Worm (Caenorhabditis elegans) whole organism, L1 larva: Measurements from ENCODE around the gene ugt-38.

ENCODE experiments used
- C16A3.4 ChIP-seq: fragments of 150-350 bp; optimal IDR thresholded peaks from 2 replicates; lab custom pipeline; 2014; ENCODE audit warnings: missing biosample characterization, missing genetic modification characterization
- F16B12.6 ChIP-seq: fragments of 150-350 bp; optimal IDR thresholded peaks from 2 replicates; lab custom pipeline; 2014; ENCODE audit warnings: missing biosample characterization, missing genetic modification characterization
- aha-1 ChIP-seq: fragments of 150-350 bp; optimal IDR thresholded peaks from 2 replicates; lab custom pipeline; 2014; ENCODE audit warnings: missing biosample characterization, missing genetic modification characterization
- aly-2 ChIP-seq: fragments of 150-350 bp; optimal IDR thresholded peaks from 2 replicates; lab custom pipeline; 2014; ENCODE audit warnings: missing biosample characterization, missing genetic modification characterization
- ceh-63 ChIP-seq: fragments of 200-800 bp; sonication (Bioruptor generic); optimal IDR thresholded peaks from 2 replicates; lab custom pipeline; 2018; ENCODE audit warnings: mild to moderate bottlenecking, missing genetic modification characterization, missing compliant biosample characterization
- ceh-8 ChIP-seq: fragments of 200-800 bp; sonication (Bioruptor generic); optimal IDR thresholded peaks from 2 replicates; lab custom pipeline; 2018; ENCODE audit warnings: mild to moderate bottlenecking, missing genetic modification characterization, moderate library complexity, missing compliant biosample characterization
- ceh-82 ChIP-seq, 3 experiments: fragments of 150-350 bp in 1 of 3; sonication (generic microtip) in 2 of 3; optimal IDR thresholded peaks; 2 replicates each; lab custom pipeline; 2014 to 2017; ENCODE audit warnings: missing biosample characterization in 3 of 3, missing genetic modification characterization in 3 of 3
- ceh-88 ChIP-seq: fragments of 200-800 bp; sonication (Bioruptor generic); IDR thresholded peaks from 2 replicates; pipeline ENCODE4 v1.3.6; 2022; ENCODE audit warnings: missing genetic modification characterization, missing compliant biosample characterization
- ces-1 ChIP-seq: fragments of 150-350 bp; optimal IDR thresholded peaks from 2 replicates; lab custom pipeline; 2014; ENCODE audit warnings: missing biosample characterization, missing genetic modification reagents, missing genetic modification characterization
- dsc-1 ChIP-seq: sonication (generic microtip); optimal IDR thresholded peaks from 2 replicates; lab custom pipeline; 2016; ENCODE audit warnings: mild to moderate bottlenecking, missing genetic modification characterization, missing compliant biosample characterization
- efl-1 ChIP-seq, 4 experiments: fragments of 150-350 bp; optimal IDR thresholded peaks in 3 of 4; peaks in 1 of 4; 1 replicate in 1 of 4; 2 replicates in 3 of 4; lab custom pipeline; 2014; ENCODE audit warnings: missing biosample characterization in 2 of 4, missing genetic modification characterization in 2 of 4, missing genetic modification reagents in 2 of 4
- efl-3 ChIP-seq: fragments of 200-800 bp; sonication (Bioruptor generic); optimal IDR thresholded peaks from 2 replicates; lab custom pipeline; 2018; ENCODE audit warnings: mild to moderate bottlenecking, missing genetic modification characterization, missing compliant biosample characterization
- egl-27 ChIP-seq, 2 experiments: fragments of 150-350 bp in 1 of 2; sonication (generic microtip); optimal IDR thresholded peaks; 3 replicates each; lab custom pipeline; 2017 to 2018; ENCODE audit warnings: missing biosample characterization in 2 of 2, missing genetic modification characterization in 2 of 2, missing genetic modification reagents in 2 of 2
- elt-2 ChIP-seq: sonication (generic microtip); optimal IDR thresholded peaks from 2 replicates; lab custom pipeline; 2016; ENCODE audit warnings: missing genetic modification characterization, mild to moderate bottlenecking, inconsistent platforms, missing compliant biosample characterization, missing genetic modification reagents
- fkh-4 ChIP-seq: sonication (generic microtip); optimal IDR thresholded peaks from 2 replicates; lab custom pipeline; 2016; ENCODE audit warnings: missing compliant biosample characterization, missing genetic modification characterization, borderline replicate concordance
- fkh-8 ChIP-seq: sonication (generic microtip); optimal IDR thresholded peaks from 2 replicates; lab custom pipeline; 2016; ENCODE audit warnings: mild to moderate bottlenecking, missing genetic modification characterization, missing compliant biosample characterization
- grh-1 ChIP-seq: fragments of 200-800 bp; sonication (Bioruptor generic); IDR thresholded peaks from 2 replicates; pipeline ENCODE4 v1.3.6; 2022; ENCODE audit warnings: missing genetic modification reagents, missing genetic modification characterization, missing compliant biosample characterization
- hlh-17 ChIP-seq: fragments of 200-800 bp; sonication (Bioruptor generic); optimal IDR thresholded peaks from 2 replicates; lab custom pipeline; 2018; ENCODE audit warnings: missing genetic modification characterization, mild to moderate bottlenecking, missing compliant biosample characterization, moderate library complexity, borderline replicate concordance
- hlh-4 ChIP-seq: sonication (generic microtip); optimal IDR thresholded peaks from 2 replicates; lab custom pipeline; 2016; ENCODE audit warnings: mild to moderate bottlenecking, missing genetic modification characterization, missing compliant biosample characterization
- hpl-2 ChIP-seq: fragments of 150-350 bp; optimal IDR thresholded peaks from 2 replicates; lab custom pipeline; 2014; ENCODE audit warnings: missing biosample characterization, missing genetic modification reagents, missing genetic modification characterization
- irx-1 ChIP-seq: sonication (generic microtip); optimal IDR thresholded peaks from 2 replicates; lab custom pipeline; 2016; ENCODE audit warnings: missing genetic modification characterization, missing compliant biosample characterization
- jun-1 ChIP-seq: fragments of 150-350 bp; optimal IDR thresholded peaks from 2 replicates; lab custom pipeline; 2014; ENCODE audit warnings: missing biosample characterization, missing genetic modification reagents, missing genetic modification characterization
- lin-35 ChIP-seq, 2 experiments: fragments of 150-350 bp; optimal IDR thresholded peaks; 2 replicates each; lab custom pipeline; 2014; ENCODE audit warnings: missing biosample characterization in 2 of 2, missing genetic modification characterization in 2 of 2, missing genetic modification reagents in 2 of 2
- lsy-2 ChIP-seq, 2 experiments: fragments of 150-350 bp; optimal IDR thresholded peaks; 2 replicates each; lab custom pipeline; 2014; ENCODE audit warnings: missing biosample characterization in 2 of 2, missing genetic modification characterization in 2 of 2
- mdl-1 ChIP-seq, 2 experiments: fragments of 150-350 bp; optimal IDR thresholded peaks; 2 replicates each; lab custom pipeline; 2014 to 2017; ENCODE audit warnings: missing biosample characterization in 2 of 2, missing genetic modification characterization in 2 of 2, inconsistent platforms in 1 of 2
- nhr-19 ChIP-seq: fragments of 200-800 bp; sonication (Bioruptor generic); conservative IDR thresholded peaks from 2 replicates; pipeline ENCODE4 v1.3.6; 2022; ENCODE audit warnings: missing genetic modification characterization, missing compliant biosample characterization
- nhr-237 ChIP-seq: fragments of 150-350 bp; optimal IDR thresholded peaks from 2 replicates; lab custom pipeline; 2014; ENCODE audit warnings: missing biosample characterization, missing genetic modification characterization
- nhr-28 ChIP-seq: fragments of 150-350 bp; optimal IDR thresholded peaks from 2 replicates; lab custom pipeline; 2014; ENCODE audit warnings: missing biosample characterization, missing genetic modification characterization
- nhr-71 ChIP-seq: sonication (generic microtip); optimal IDR thresholded peaks from 2 replicates; lab custom pipeline; 2016; ENCODE audit warnings: mild to moderate bottlenecking, missing genetic modification characterization, moderate library complexity, missing compliant biosample characterization
- nhr-76 ChIP-seq: sonication (generic microtip); optimal IDR thresholded peaks from 2 replicates; lab custom pipeline; 2017; ENCODE audit warnings: missing biosample characterization, missing genetic modification characterization
- nhr-85 ChIP-seq: sonication (generic microtip); peaks from one replicate; lab custom pipeline; 2016; ENCODE audit warnings: missing genetic modification characterization, inconsistent platforms, missing compliant biosample characterization
- pag-3 ChIP-seq: sonication (generic microtip); optimal IDR thresholded peaks from 2 replicates; lab custom pipeline; 2017; ENCODE audit warnings: missing genetic modification characterization, mild to moderate bottlenecking, missing compliant biosample characterization, antibody characterized with exemption, borderline replicate concordance; ENCODE audit not compliant: insufficient read depth
- rnt-1 ChIP-seq: sonication (generic microtip); optimal IDR thresholded peaks from 2 replicates; lab custom pipeline; 2016; ENCODE audit warnings: mild to moderate bottlenecking, missing genetic modification characterization, moderate library complexity, missing compliant biosample characterization
- snu-23 ChIP-seq: sonication (generic microtip); optimal IDR thresholded peaks from 2 replicates; lab custom pipeline; 2016; ENCODE audit warnings: missing genetic modification characterization, missing compliant biosample characterization
- sptf-1 ChIP-seq: fragments of 150-350 bp; optimal IDR thresholded peaks from 2 replicates; lab custom pipeline; 2014; ENCODE audit warnings: missing biosample characterization, missing genetic modification characterization
- swsn-7 ChIP-seq: sonication (generic microtip); optimal IDR thresholded peaks from 2 replicates; lab custom pipeline; 2016; ENCODE audit warnings: missing genetic modification characterization, missing compliant biosample characterization
- tlp-1 ChIP-seq: fragments of 150-350 bp; optimal IDR thresholded peaks from 2 replicates; lab custom pipeline; 2014; ENCODE audit warnings: missing biosample characterization, missing genetic modification characterization
- unc-30 ChIP-seq: sonication (generic microtip); optimal IDR thresholded peaks from 2 replicates; lab custom pipeline; 2017; ENCODE audit warnings: missing biosample characterization, missing genetic modification characterization
- unc-62 ChIP-seq: fragments of 150-350 bp; optimal IDR thresholded peaks from 2 replicates; lab custom pipeline; 2014; ENCODE audit warnings: missing biosample characterization, missing genetic modification reagents, missing genetic modification characterization
- unc-86 ChIP-seq: sonication (generic microtip); optimal IDR thresholded peaks from 2 replicates; lab custom pipeline; 2016; ENCODE audit warnings: missing genetic modification characterization, missing compliant biosample characterization
- unc-98 ChIP-seq: fragments of 200-800 bp; sonication (Bioruptor generic); IDR thresholded peaks from 2 replicates; pipeline ENCODE4 v1.3.6; 2022; ENCODE audit warnings: missing genetic modification characterization, missing compliant biosample characterization
- xbp-1 ChIP-seq: sonication (generic microtip); optimal IDR thresholded peaks from 2 replicates; lab custom pipeline; 2016; ENCODE audit warnings: missing genetic modification characterization, missing compliant biosample characterization
- zip-4 ChIP-seq: fragments of 200-800 bp; sonication (Bioruptor generic); optimal IDR thresholded peaks from 2 replicates; lab custom pipeline; 2018; ENCODE audit warnings: mild to moderate bottlenecking, missing genetic modification characterization, moderate library complexity, missing compliant biosample characterization
- ztf-11 ChIP-seq, 2 experiments: sonication (generic microtip); optimal IDR thresholded peaks; 2 replicates each; lab custom pipeline; 2016 to 2017; ENCODE audit warnings: missing genetic modification characterization in 2 of 2, missing biosample characterization in 1 of 2, missing compliant biosample characterization in 1 of 2

Gene ugt-38

ce11 chrV:7138320-7138719 lies 8.9 kb downstream of the ugt-38 start, which contains the start of gene str-112:
Gene str-112 (minus strand): TSS chrV:7138420.
- TF ChIP-seq aly-2 (tag; lab: Kevin White, UChicago) = no peak
- TF ChIP-seq swsn-7 (tag; lab: Kevin White, UChicago) = no peak
- TF ChIP-seq snu-23 (GFP tag; lab: Kevin White, UChicago) = no peak
- TF ChIP-seq elt-2 (tag; lab: Kevin White, UChicago) = no peak
- no peak for TF ChIP-seq nhr-85 (tag; lab: Kevin White, UChicago)
- TF ChIP-seq nhr-19 = no peak
- no peak for TF ChIP-seq unc-86
- TF ChIP-seq hpl-2 = no peak
- no peak for TF ChIP-seq jun-1 (tag; lab: Kevin White, UChicago)
- TF ChIP-seq dsc-1 (tag; lab: Kevin White, UChicago) = no peak
- TF ChIP-seq pag-3 = no peak

DNA sequence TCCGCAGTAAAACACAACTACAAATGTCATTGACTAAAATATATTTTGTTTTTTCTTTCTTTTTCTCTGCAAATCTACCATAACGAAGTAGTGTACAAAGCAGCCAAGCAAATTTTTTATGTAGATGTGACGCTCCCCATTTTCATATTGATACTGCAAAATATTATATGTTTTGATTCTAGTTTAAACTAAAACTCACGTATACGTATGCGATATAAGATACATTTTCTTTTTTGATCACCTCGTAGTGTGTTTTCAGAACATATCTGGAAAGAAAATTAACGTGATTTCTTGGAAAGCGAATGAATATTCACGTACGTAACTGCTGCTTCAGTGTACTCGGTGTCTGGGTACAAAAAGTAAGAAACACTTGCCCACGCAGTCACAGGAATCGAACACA lies 10.4 kb downstream of the ugt-38 start:
- TF ChIP-seq fkh-8 (no peak), ces-1 (no peak), C16A3.4 (tag; lab: Kevin White, UChicago) (no peak), ceh-88 (no peak), unc-62 (GFP tag; lab: Kevin White, UChicago) (no peak)

DNA sequence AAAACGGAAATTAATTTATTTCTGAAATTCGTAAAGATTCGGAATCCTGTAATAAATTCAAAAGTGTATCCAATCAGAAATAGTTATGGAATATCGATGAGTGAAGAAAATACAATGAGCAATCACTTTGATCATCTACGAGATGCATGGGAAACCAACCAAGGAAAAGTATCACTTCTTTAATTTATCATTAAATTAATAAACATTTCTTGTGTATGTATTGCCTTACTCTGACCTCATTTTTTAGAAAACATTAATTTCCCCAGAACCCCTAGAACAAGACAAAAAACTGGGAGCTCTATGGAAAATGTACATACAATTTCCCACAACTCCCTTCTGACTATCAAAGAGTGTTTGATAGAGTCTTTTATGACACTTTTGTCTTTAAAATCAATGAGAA lies 13.3 kb downstream of the ugt-38 start, which contains the start of gene F10D2.16:
Gene F10D2.16, plus strand, starts transcription at position 301 of the 400 bp plus-strand sequence.
- TF ChIP-seq efl-1 (optimal IDR thresholded peaks at IDR 0.05; lab: Kevin White, UChicago) = no peak
- TF ChIP-seq efl-1 (GFP tag; optimal IDR thresholded peaks at IDR 0.05 in 1 of 2; lab: Kevin White, UChicago) = peak in 1 of 2 experiments; percentile 39
- no peak for TF ChIP-seq tlp-1
- TF ChIP-seq nhr-76 (tag; lab: Kevin White, UChicago) = no peak
- TF ChIP-seq, all 84 proteins: peak for 1

DNA sequence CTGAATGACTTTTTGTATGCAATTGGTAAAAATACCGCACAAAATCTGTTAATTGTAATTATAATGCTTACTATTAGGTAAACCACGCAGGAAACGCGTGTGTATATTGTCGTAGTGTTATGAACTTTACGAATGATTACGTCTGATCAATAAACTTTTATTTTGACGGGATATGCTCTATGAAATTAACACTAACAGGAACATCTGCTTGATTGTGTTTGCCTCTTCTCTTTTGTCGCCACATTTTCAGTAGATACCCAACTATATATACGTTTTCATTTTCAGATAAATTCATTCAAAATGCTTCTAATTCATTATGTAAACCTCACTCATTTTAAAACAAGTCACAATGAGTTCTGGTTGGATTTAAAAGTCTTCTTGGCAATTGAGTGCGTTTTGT lies 15.0 kb downstream of the ugt-38 start, which contains the start of gene sre-10:
Gene sre-10, plus strand, starts transcription at position 301 of the 400 bp plus-strand sequence.
- TF ChIP-seq zip-4 (GFP tag; lab: Kevin White, UChicago) (no peak), unc-86 (no peak), xbp-1 (tag; lab: Kevin White, UChicago) (no peak), rnt-1 (tag; lab: Kevin White, UChicago) (no peak), ceh-8 (no peak), ceh-63 (GFP tag; lab: Kevin White, UChicago) (no peak), nhr-71 (no peak), unc-30 (tag; lab: Kevin White, UChicago) (no peak), lin-35 (GFP tag; optimal IDR thresholded peaks at IDR 0.05; lab: Kevin White, UChicago) (no peak), irx-1 (tag; lab: Kevin White, UChicago) (no peak), ztf-11 (tag; optimal IDR thresholded peaks at IDR 0.05; lab: Kevin White, UChicago) (no peak), fkh-4 (no peak), ceh-82 (tag; optimal IDR thresholded peaks at IDR 0.05; lab: Kevin White, UChicago) (no peak), aly-2 (tag; lab: Kevin White, UChicago) (no peak), lsy-2 (tag; optimal IDR thresholded peaks at IDR 0.05; lab: Kevin White, UChicago) (no peak), aha-1 (tag; lab: Kevin White, UChicago) (no peak), nhr-28 (tag; lab: Kevin White, UChicago) (no peak)

- TF ChIP-seq hlh-17 (GFP tag; lab: Kevin White, UChicago) (no peak), grh-1 (no peak), mdl-1 (tag; optimal IDR thresholded peaks at IDR 0.05; lab: Kevin White, UChicago) (no peak), F16B12.6 (no peak), sptf-1 (tag; lab: Kevin White, UChicago) (no peak), nhr-237 (tag; lab: Kevin White, UChicago) (no peak), efl-3 (GFP tag; lab: Kevin White, UChicago) (no peak), egl-27 (tag; optimal IDR thresholded peaks at IDR 0.05; lab: Kevin White, UChicago) (no peak), hlh-4 (tag; lab: Kevin White, UChicago) (no peak), unc-98 (GFP tag; lab: Robert Waterston, UW) (no peak), ceh-63 (GFP tag; lab: Kevin White, UChicago) (no peak), lsy-2 (tag; optimal IDR thresholded peaks at IDR 0.05; lab: Kevin White, UChicago) (no peak), xbp-1 (tag; lab: Kevin White, UChicago) (no peak)
These were observed 16.3 kb downstream of the ugt-38 start, which contains the start of gene srx-36 for ce11 chrV:7130974-7131373. Gene srx-36 (minus strand): TSS chrV:7131074.
